Fruit fly (Drosophila melanogaster) whole organism, embryonic: ENCODE data around the gene beat-Vc.

Experiments
- Blimp-1 ChIP-seq: fragments of 200-800 bp; sonication (Bioruptor generic); optimal IDR thresholded peaks from 3 replicates; lab custom pipeline; 2018; ENCODE audit warnings: missing biosample characterization, missing genetic modification characterization, mild to moderate bottlenecking, moderate library complexity, missing genetic modification reagents
- CG10979 ChIP-seq: fragments of 200-800 bp; sonication (Bioruptor generic); optimal IDR thresholded peaks from 2 replicates; lab custom pipeline; 2018; ENCODE audit warnings: missing biosample characterization, mild to moderate bottlenecking, missing genetic modification characterization, moderate library complexity
- CG11456 ChIP-seq: fragments of 200-800 bp; sonication (Bioruptor generic); IDR thresholded peaks from 3 replicates; pipeline ENCODE4 v1.3.6; 2022; ENCODE audit warnings: missing biosample characterization, missing genetic modification characterization
- CG12104 ChIP-seq: fragments of 200-800 bp; sonication (Bioruptor generic); optimal IDR thresholded peaks from 3 replicates; lab custom pipeline; 2016; ENCODE audit warnings: missing biosample characterization, missing genetic modification characterization
- CG12299 ChIP-seq: fragments of 200-800 bp; sonication (Bioruptor generic); optimal IDR thresholded peaks from 2 replicates; lab custom pipeline; 2018; ENCODE audit warnings: missing biosample characterization, mild to moderate bottlenecking, missing genetic modification characterization
- CG12391 ChIP-seq: fragments of 200-800 bp; sonication (Bioruptor generic); optimal IDR thresholded peaks from 3 replicates; lab custom pipeline; 2018; ENCODE audit warnings: missing biosample characterization, mild to moderate bottlenecking, missing genetic modification characterization, moderate library complexity
- CG12769 ChIP-seq: fragments of 200-800 bp; sonication (Bioruptor generic); optimal IDR thresholded peaks from 2 replicates; lab custom pipeline; 2019; ENCODE audit warnings: missing biosample characterization, mild to moderate bottlenecking, missing genetic modification characterization, moderate library complexity
- CG15269 ChIP-seq: fragments of 200-800 bp; sonication (Bioruptor generic); optimal IDR thresholded peaks from 2 replicates; lab custom pipeline; 2018; ENCODE audit warnings: missing biosample characterization, mild to moderate bottlenecking, missing genetic modification characterization, moderate library complexity
- CG2116 ChIP-seq: fragments of 200-800 bp; sonication (Bioruptor generic); optimal IDR thresholded peaks from 3 replicates; lab custom pipeline; 2018; ENCODE audit warnings: missing biosample characterization, mild to moderate bottlenecking, missing genetic modification characterization
- CG2202 ChIP-seq: fragments of 200-800 bp; sonication (Bioruptor generic); optimal IDR thresholded peaks from 2 replicates; lab custom pipeline; 2018; ENCODE audit warnings: missing biosample characterization, mild to moderate bottlenecking, missing genetic modification characterization
- CG2678 ChIP-seq: fragments of 200-800 bp; sonication (Bioruptor generic); optimal IDR thresholded peaks from 3 replicates; lab custom pipeline; 2019; ENCODE audit warnings: missing biosample characterization, mild to moderate bottlenecking, missing genetic modification characterization, moderate library complexity
- CG31224 ChIP-seq: fragments of 200-800 bp; sonication (Bioruptor generic); IDR thresholded peaks from 2 replicates; pipeline ENCODE4 v1.3.6; 2022; ENCODE audit warnings: missing biosample characterization, missing genetic modification characterization
- CG3281 ChIP-seq: fragments of 200-800 bp; sonication (Bioruptor generic); optimal IDR thresholded peaks from 3 replicates; lab custom pipeline; 2017; ENCODE audit warnings: missing biosample characterization, mild to moderate bottlenecking, missing genetic modification characterization
- CG34376 ChIP-seq: fragments of 200-800 bp; sonication (Bioruptor generic); optimal IDR thresholded peaks from 2 replicates; lab custom pipeline; 2018; ENCODE audit warnings: missing biosample characterization, mild to moderate bottlenecking, missing genetic modification characterization
- CG3847 ChIP-seq: fragments of 200-800 bp; sonication (Bioruptor generic); IDR thresholded peaks from 2 replicates; pipeline ENCODE4 v1.3.6; 2022; ENCODE audit warnings: missing biosample characterization, missing genetic modification characterization
- CG4707 ChIP-seq: fragments of 200-800 bp; sonication (Bioruptor generic); optimal IDR thresholded peaks from 2 replicates; lab custom pipeline; 2018; ENCODE audit warnings: missing biosample characterization, mild to moderate bottlenecking, missing genetic modification characterization, moderate library complexity
- CG6654 ChIP-seq: fragments of 200-800 bp; sonication (Bioruptor generic); optimal IDR thresholded peaks from 2 replicates; lab custom pipeline; 2017; ENCODE audit warnings: missing biosample characterization, mild to moderate bottlenecking, missing genetic modification characterization
- CG6689 ChIP-seq: fragments of 200-800 bp; sonication (Bioruptor generic); IDR thresholded peaks from 2 replicates; pipeline ENCODE4 v1.3.6; 2022; ENCODE audit warnings: missing biosample characterization, missing genetic modification characterization
- CG6765 ChIP-seq: fragments of 200-800 bp; sonication (Bioruptor generic); optimal IDR thresholded peaks from 3 replicates; lab custom pipeline; 2017; ENCODE audit warnings: missing biosample characterization, mild to moderate bottlenecking, missing genetic modification characterization
- CG6791 ChIP-seq: fragments of 200-800 bp; sonication (Bioruptor generic); IDR thresholded peaks from 3 replicates; pipeline ENCODE4 v1.3.6; 2022; ENCODE audit warnings: missing biosample characterization, missing genetic modification characterization; ENCODE audit not compliant: partially characterized antibody
- CG6813 ChIP-seq: fragments of 200-800 bp; sonication (Bioruptor generic); optimal IDR thresholded peaks from 2 replicates; lab custom pipeline; 2017; ENCODE audit warnings: missing biosample characterization, missing genetic modification characterization, mild to moderate bottlenecking, moderate library complexity, missing genetic modification reagents
- CTCF ChIP-seq: fragments of 200-800 bp; sonication (Bioruptor generic); optimal IDR thresholded peaks from 2 replicates; lab custom pipeline; 2017; ENCODE audit warnings: missing biosample characterization, mild to moderate bottlenecking, missing genetic modification characterization, moderate library complexity
- Doc3 ChIP-seq: fragments of 200-800 bp; sonication (Bioruptor generic); IDR thresholded peaks from 3 replicates; pipeline ENCODE4 v1.3.6; 2022; ENCODE audit warnings: missing biosample characterization, missing genetic modification characterization; ENCODE audit not compliant: partially characterized antibody
- E2f2 ChIP-seq: fragments of 200-800 bp; sonication (Bioruptor generic); IDR thresholded peaks from 2 replicates; pipeline ENCODE4 v1.3.6; 2022; ENCODE audit warnings: missing biosample characterization, missing genetic modification characterization
- Ets65A ChIP-seq: fragments of 200-800 bp; sonication (Bioruptor generic); peaks from one replicate; lab custom pipeline; 2016; ENCODE audit warnings: missing biosample characterization, missing genetic modification characterization
- Fer2 ChIP-seq: fragments of 200-800 bp; sonication (Bioruptor generic); optimal IDR thresholded peaks from 2 replicates; lab custom pipeline; 2018; ENCODE audit warnings: missing biosample characterization, mild to moderate bottlenecking, missing genetic modification characterization, moderate library complexity
- Gug ChIP-seq: fragments of 200-800 bp; sonication (Bioruptor generic); IDR thresholded peaks from 4 replicates; pipeline ENCODE4 v1.3.6; 2022; ENCODE audit warnings: missing biosample characterization, missing genetic modification characterization
- Hmr ChIP-seq: fragments of 200-800 bp; sonication (Bioruptor generic); optimal IDR thresholded peaks from 3 replicates; lab custom pipeline; 2017; ENCODE audit warnings: mild to moderate bottlenecking, missing biosample characterization, missing genetic modification reagents, missing genetic modification characterization
- Hmx ChIP-seq: fragments of 200-800 bp; sonication (Bioruptor generic); optimal IDR thresholded peaks from 2 replicates; lab custom pipeline; 2016; ENCODE audit warnings: missing biosample characterization, missing genetic modification characterization
- Hr51 ChIP-seq, 2 experiments: fragments of 200-800 bp; sonication (Bioruptor generic); optimal IDR thresholded peaks; 2 replicates in 1 of 2; 3 replicates in 1 of 2; lab custom pipeline; 2016 to 2018; ENCODE audit warnings: missing biosample characterization in 2 of 2, missing genetic modification characterization in 2 of 2, mild to moderate bottlenecking in 1 of 2, moderate library complexity in 1 of 2
- Lpt ChIP-seq: fragments of >200 bp; optimal IDR thresholded peaks from 2 replicates; lab custom pipeline; 2018; ENCODE audit warnings: missing biosample characterization, missing genetic modification characterization
- Pdp1 ChIP-seq, 2 experiments: fragments of 200-800 bp; sonication (Bioruptor generic); optimal IDR thresholded peaks; 3 replicates each; lab custom pipeline; 2016; ENCODE audit warnings: missing biosample characterization in 2 of 2, missing genetic modification characterization in 2 of 2, mild to moderate bottlenecking in 1 of 2, moderate library complexity in 1 of 2
- Sry-δ ChIP-seq: fragments of 200-800 bp; sonication (Bioruptor generic); optimal IDR thresholded peaks from 2 replicates; lab custom pipeline; 2016; ENCODE audit warnings: missing biosample characterization, missing genetic modification characterization
- bsh ChIP-seq, 2 experiments: fragments of 200-800 bp; sonication (Bioruptor generic); optimal IDR thresholded peaks; 2 replicates each; lab custom pipeline; 2017 to 2018; ENCODE audit warnings: mild to moderate bottlenecking in 2 of 2, missing biosample characterization in 2 of 2, missing genetic modification characterization in 2 of 2, moderate library complexity in 1 of 2
- cg ChIP-seq: fragments of 200-800 bp; sonication (Bioruptor generic); optimal IDR thresholded peaks from 3 replicates; lab custom pipeline; 2019; ENCODE audit warnings: missing biosample characterization, mild to moderate bottlenecking, missing genetic modification characterization, moderate library complexity
- chif ChIP-seq, 2 experiments: fragments of 200-800 bp; sonication (Bioruptor generic); optimal IDR thresholded peaks; 3 replicates each; lab custom pipeline; 2016; ENCODE audit warnings: missing biosample characterization in 2 of 2, missing genetic modification characterization in 2 of 2
- dmrt99B ChIP-seq: fragments of 200-800 bp; sonication (Bioruptor generic); optimal IDR thresholded peaks from 2 replicates; lab custom pipeline; 2018; ENCODE audit warnings: missing biosample characterization, mild to moderate bottlenecking, missing genetic modification characterization, moderate library complexity
- dysf ChIP-seq: fragments of 200-800 bp; sonication (Bioruptor generic); IDR thresholded peaks from 3 replicates; pipeline ENCODE4 v1.3.6; 2022; ENCODE audit warnings: missing biosample characterization, missing genetic modification characterization
- exex ChIP-seq: fragments of 200-800 bp; sonication (Bioruptor generic); optimal IDR thresholded peaks from 4 replicates; lab custom pipeline; 2018; ENCODE audit warnings: missing biosample characterization, mild to moderate bottlenecking, missing genetic modification characterization, moderate library complexity
- lab ChIP-seq: fragments of 200-800 bp; sonication (Bioruptor generic); optimal IDR thresholded peaks from 3 replicates; lab custom pipeline; 2017; ENCODE audit warnings: missing biosample characterization, missing genetic modification characterization, mild to moderate bottlenecking, moderate library complexity, missing genetic modification reagents
- lmd ChIP-seq: fragments of 200-800 bp; sonication (Bioruptor generic); IDR thresholded peaks from 2 replicates; pipeline ENCODE4 v1.3.6; 2022; ENCODE audit warnings: missing biosample characterization, missing genetic modification characterization
- lola ChIP-seq, 3 experiments: fragments of >200 bp in 2 of 3; fragments of 200-800 bp in 1 of 3; sonication (Bioruptor generic) in 1 of 3; optimal IDR thresholded peaks; 2 replicates each; lab custom pipeline; 2017 to 2019; ENCODE audit warnings: missing biosample characterization in 3 of 3, missing genetic modification characterization in 3 of 3, mild to moderate bottlenecking in 1 of 3, moderate library complexity in 1 of 3
- mirr ChIP-seq: fragments of 200-800 bp; sonication (Bioruptor generic); optimal IDR thresholded peaks from 3 replicates; lab custom pipeline; 2018; ENCODE audit warnings: missing biosample characterization, mild to moderate bottlenecking, missing genetic modification characterization
- org-1 ChIP-seq: fragments of 200-800 bp; sonication (Bioruptor generic); optimal IDR thresholded peaks from 2 replicates; lab custom pipeline; 2017; ENCODE audit warnings: missing biosample characterization, missing genetic modification characterization
- scrt ChIP-seq: fragments of 200-800 bp; sonication (Bioruptor generic); optimal IDR thresholded peaks from 2 replicates; lab custom pipeline; 2018; ENCODE audit warnings: missing biosample characterization, mild to moderate bottlenecking, missing genetic modification characterization, moderate library complexity
- slbo ChIP-seq: fragments of 200-800 bp; sonication (Bioruptor generic); IDR thresholded peaks from 2 replicates; pipeline ENCODE4 v1.3.6; 2022; ENCODE audit warnings: missing biosample characterization, missing genetic modification characterization
- stwl ChIP-seq: fragments of 200-800 bp; sonication (Bioruptor generic); optimal IDR thresholded peaks from 3 replicates; lab custom pipeline; 2018; ENCODE audit warnings: missing biosample characterization, mild to moderate bottlenecking, missing genetic modification characterization, moderate library complexity
- unc-4 ChIP-seq: fragments of 200-800 bp; sonication (Bioruptor generic); IDR thresholded peaks from 2 replicates; pipeline ENCODE4 v1.3.6; 2022; ENCODE audit warnings: missing biosample characterization, missing genetic modification characterization; ENCODE audit not compliant: partially characterized antibody

Gene beat-Vc

DNA sequence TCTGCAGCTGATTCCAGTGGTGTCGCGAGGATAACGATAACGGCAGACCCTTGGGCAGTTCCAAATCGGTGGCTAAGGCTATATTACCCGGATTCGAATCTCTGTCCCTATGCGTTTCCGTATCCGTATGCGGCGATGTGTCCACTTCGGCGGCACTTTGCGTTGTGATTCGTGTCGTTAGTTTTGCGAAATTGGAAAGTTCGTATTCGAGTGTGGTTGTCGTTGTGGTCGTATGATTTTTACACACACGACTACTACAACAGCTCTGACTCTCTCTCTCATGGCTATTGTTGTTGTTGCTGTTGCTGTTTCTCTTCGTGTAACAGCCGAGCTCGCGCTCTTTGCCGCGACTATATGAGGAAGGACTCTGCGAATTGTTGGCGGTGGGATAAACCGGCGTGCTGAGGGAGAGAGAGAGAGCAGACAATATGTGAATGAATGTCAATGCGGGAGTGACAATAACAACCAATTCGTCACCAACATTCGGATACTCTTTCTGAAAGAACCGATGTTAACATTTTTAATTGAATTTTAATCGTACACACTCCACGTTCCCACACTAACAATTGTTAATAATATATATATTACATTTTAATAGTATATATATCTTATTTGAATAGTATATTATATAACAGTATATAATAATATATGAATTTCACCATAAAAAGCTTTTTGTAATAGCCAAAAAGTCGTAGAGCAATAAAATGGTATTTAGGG, 63.2 kb downstream of the beat-Vc start (continued):
- TF ChIP-seq CG12104 (GFP tag; lab: Kevin White, UChicago) = peak; percentile 13
- peak; percentile 18 for TF ChIP-seq org-1
- no peak for TF ChIP-seq CG31224 (GFP tag; lab: Robert Waterston, UW)
- TF ChIP-seq CG2678 = peak; percentile 73
- no peak for TF ChIP-seq Ets65A (GFP tag; lab: Kevin White, UChicago)
- peak; percentile 30 for TF ChIP-seq scrt (GFP tag; lab: Kevin White, UChicago)
- TF ChIP-seq slbo = peak; percentile 34; the same call in 1 of the 2 replicates
- no peak for TF ChIP-seq CG6689 (GFP tag; lab: Robert Waterston, UW)
- TF ChIP-seq Gug (GFP tag; lab: Robert Waterston, UW) = no peak
- TF ChIP-seq Lpt (GFP tag; lab: Kevin White, UChicago) = no peak
- TF ChIP-seq CG12299 (tag; lab: Kevin White, UChicago) = peak; percentile 5
- peak; percentile 11 for TF ChIP-seq CG6765 (GFP tag; lab: Kevin White, UChicago)
- TF ChIP-seq bsh (GFP tag; optimal IDR thresholded peaks at IDR 0.05; lab: Kevin White, UChicago) = peak; percentile 17 to 33
- TF ChIP-seq CG2202 (tag; lab: Kevin White, UChicago) = no peak
- peak in 1 of 2 experiments; percentile 18 for TF ChIP-seq Pdp1 (GFP tag; optimal IDR thresholded peaks at IDR 0.05; lab: Kevin White, UChicago)
- TF ChIP-seq lola (GFP tag; optimal IDR thresholded peaks at IDR 0.05; lab: Kevin White, UChicago) = peak in 1 of 3 experiments; percentile 12
- TF ChIP-seq E2f2 = 0 out of 2 replicates have a peak, but pooled peaks have one; percentile 17
- TF ChIP-seq exex (tag; lab: Kevin White, UChicago) = peak; percentile 4
- no peak for TF ChIP-seq Doc3 (GFP tag; lab: Robert Waterston, UW)
- TF ChIP-seq Hmr (GFP tag; lab: Kevin White, UChicago) = peak; percentile 41
- no peak for TF ChIP-seq CG4707 (GFP tag; lab: Kevin White, UChicago)
- TF ChIP-seq CG12391 = peak; percentile 32
- TF ChIP-seq CTCF (GFP tag; lab: Kevin White, UChicago) = no peak
- peak; percentile 49 for TF ChIP-seq CG15269 (tag; lab: Kevin White, UChicago)
- TF ChIP-seq Hmx = no peak
- peak; percentile 36 for TF ChIP-seq CG10979 (tag; lab: Kevin White, UChicago)
- peak; percentile 57 for TF ChIP-seq CG12769 (tag; lab: Kevin White, UChicago)
- TF ChIP-seq CG2116 = no peak
- TF ChIP-seq CG3281 = peak; percentile 71
- TF ChIP-seq lmd (GFP tag; lab: Robert Waterston, UW) = no peak
- TF ChIP-seq Hr51 (GFP tag; optimal IDR thresholded peaks at IDR 0.05; lab: Kevin White, UChicago) = peak in 1 of 2 experiments; percentile 67
- TF ChIP-seq unc-4 (GFP tag; lab: Robert Waterston, UW) = peak; percentile 20; the same call in 1 of the 2 replicates
- TF ChIP-seq CG6791 = no peak
- TF ChIP-seq Sry-δ (GFP tag; lab: Kevin White, UChicago) = no peak
- TF ChIP-seq CG34376 (GFP tag; lab: Kevin White, UChicago) = peak; percentile 68
- peak; percentile 9 for TF ChIP-seq mirr (GFP tag; lab: Kevin White, UChicago)
- no peak for TF ChIP-seq stwl (tag; lab: Kevin White, UChicago)
- peak; percentile 47; the same call in 1 of the 3 replicates for TF ChIP-seq dysf (GFP tag; lab: Robert Waterston, UW)
- no peak for TF ChIP-seq CG11456
- TF ChIP-seq Fer2 = peak; percentile 33
- TF ChIP-seq CG6813 = peak; percentile 51
- TF ChIP-seq chif (GFP tag; optimal IDR thresholded peaks at IDR 0.05; lab: Kevin White, UChicago) = no peak
- TF ChIP-seq CG3847 (GFP tag; lab: Robert Waterston, UW) = no peak
- TF ChIP-seq dmrt99B = peak; percentile 57
- peak; percentile 48 for TF ChIP-seq lab (GFP tag; lab: Kevin White, UChicago)
- TF ChIP-seq CG6654 (GFP tag; lab: Kevin White, UChicago) = no peak
- TF ChIP-seq cg (GFP tag; lab: Kevin White, UChicago) = peak; percentile 67
- TF ChIP-seq Blimp-1 (GFP tag; lab: Kevin White, UChicago) = peak; percentile 45
